Worm (Caenorhabditis elegans) whole organism, late embryonic: ENCODE measurements around the gene F31F4.1.

Experiments
- C38D4.7 ChIP-seq: fragments of 200-800 bp; sonication (Bioruptor generic); optimal IDR thresholded peaks from 2 replicates; lab custom pipeline; 2018; ENCODE audit warnings: mild to moderate bottlenecking, missing genetic modification characterization, moderate library complexity, missing compliant biosample characterization
- F13H6.1 ChIP-seq: sonication (generic microtip); optimal IDR thresholded peaks from 2 replicates; lab custom pipeline; 2016; ENCODE audit warnings: missing genetic modification characterization, missing compliant biosample characterization
- T23F11.4 ChIP-seq: fragments of 200-800 bp; sonication (Bioruptor generic); optimal IDR thresholded peaks from 2 replicates; lab custom pipeline; 2018; ENCODE audit warnings: mild to moderate bottlenecking, missing genetic modification characterization, missing compliant biosample characterization
- Y22D7AL.16 ChIP-seq: sonication (generic microtip); optimal IDR thresholded peaks from 2 replicates; lab custom pipeline; 2016; ENCODE audit warnings: missing genetic modification characterization, missing compliant biosample characterization
- ahr-1 ChIP-seq: sonication (generic microtip); optimal IDR thresholded peaks from 2 replicates; lab custom pipeline; 2016; ENCODE audit warnings: missing genetic modification characterization, missing compliant biosample characterization
- ama-1 ChIP-seq: fragments of 150-350 bp; optimal IDR thresholded peaks from 2 replicates; lab custom pipeline; 2014
- ceh-19 ChIP-seq: fragments of 200-800 bp; sonication (Bioruptor generic); optimal IDR thresholded peaks from 2 replicates; lab custom pipeline; 2018; ENCODE audit warnings: mild to moderate bottlenecking, missing genetic modification characterization, missing compliant biosample characterization
- ceh-2 ChIP-seq: sonication (generic microtip); optimal IDR thresholded peaks from 2 replicates; lab custom pipeline; 2016; ENCODE audit warnings: missing genotype, missing genetic modification characterization, missing compliant biosample characterization
- ceh-24 ChIP-seq: sonication (generic microtip); optimal IDR thresholded peaks from 2 replicates; lab custom pipeline; 2016; ENCODE audit warnings: mild to moderate bottlenecking, missing genetic modification characterization, missing compliant biosample characterization
- ceh-31 ChIP-seq: sonication (generic microtip); optimal IDR thresholded peaks from 2 replicates; lab custom pipeline; 2016; ENCODE audit warnings: missing genetic modification characterization, missing compliant biosample characterization
- ceh-34 ChIP-seq: sonication (generic microtip); optimal IDR thresholded peaks from 2 replicates; lab custom pipeline; 2016; ENCODE audit warnings: mild to moderate bottlenecking, missing genetic modification characterization, missing compliant biosample characterization
- ceh-45 ChIP-seq: fragments of 200-800 bp; sonication (Bioruptor generic); IDR thresholded peaks from 2 replicates; pipeline ENCODE4 v1.3.6; 2022; ENCODE audit warnings: missing genetic modification reagents, missing genetic modification characterization, missing compliant biosample characterization
- dmd-4 ChIP-seq: sonication (generic microtip); optimal IDR thresholded peaks from 2 replicates; lab custom pipeline; 2016; ENCODE audit warnings: borderline replicate concordance, missing genetic modification characterization, missing compliant biosample characterization
- dve-1 ChIP-seq: sonication (generic microtip); optimal IDR thresholded peaks from 2 replicates; lab custom pipeline; 2017; ENCODE audit warnings: antibody characterized with exemption, mild to moderate bottlenecking, missing genetic modification characterization, missing compliant biosample characterization
- elt-2 ChIP-seq: sonication (generic microtip); optimal IDR thresholded peaks from 2 replicates; lab custom pipeline; 2016; ENCODE audit warnings: missing genetic modification reagents, missing genetic modification characterization, missing compliant biosample characterization
- fax-1 ChIP-seq: sonication (generic microtip); optimal IDR thresholded peaks from 2 replicates; lab custom pipeline; 2016; ENCODE audit warnings: missing genotype, missing genetic modification characterization, missing compliant biosample characterization
- fkh-6 ChIP-seq: sonication (generic microtip); optimal IDR thresholded peaks from 2 replicates; lab custom pipeline; 2016; ENCODE audit warnings: missing genetic modification characterization, missing compliant biosample characterization
- gmeb-2 ChIP-seq: sonication (generic microtip); optimal IDR thresholded peaks from 2 replicates; lab custom pipeline; 2016; ENCODE audit warnings: missing genetic modification characterization, inconsistent platforms, missing compliant biosample characterization
- hlh-30 ChIP-seq: sonication (generic microtip); optimal IDR thresholded peaks from 2 replicates; lab custom pipeline; 2017; ENCODE audit warnings: antibody characterized with exemption, missing genetic modification characterization, missing compliant biosample characterization; ENCODE audit not compliant: insufficient read depth
- hlh-6 ChIP-seq: sonication (generic microtip); optimal IDR thresholded peaks from 2 replicates; lab custom pipeline; 2016; ENCODE audit warnings: missing genotype, missing genetic modification characterization, missing compliant biosample characterization
- hlh-8 ChIP-seq: sonication (generic microtip); optimal IDR thresholded peaks from 2 replicates; lab custom pipeline; 2016; ENCODE audit warnings: missing genotype, missing genetic modification characterization, missing compliant biosample characterization
- lin-11 ChIP-seq: fragments of 200-800 bp; sonication (Bioruptor generic); optimal IDR thresholded peaks from 2 replicates; lab custom pipeline; 2018; ENCODE audit warnings: mild to moderate bottlenecking, missing genetic modification characterization, missing compliant biosample characterization
- mec-3 ChIP-seq: sonication (generic microtip); optimal IDR thresholded peaks from 2 replicates; lab custom pipeline; 2016; ENCODE audit warnings: borderline replicate concordance, missing genetic modification characterization, missing compliant biosample characterization
- npax-4 ChIP-seq: sonication (generic microtip); optimal IDR thresholded peaks from 2 replicates; lab custom pipeline; 2016; ENCODE audit warnings: missing genetic modification characterization, missing compliant biosample characterization
- pax-1 ChIP-seq: fragments of 150-350 bp; optimal IDR thresholded peaks from 2 replicates; lab custom pipeline; 2014; ENCODE audit warnings: missing biosample characterization, missing genetic modification characterization
- pha-2 ChIP-seq: sonication (generic microtip); optimal IDR thresholded peaks from 2 replicates; lab custom pipeline; 2017; ENCODE audit warnings: mild to moderate bottlenecking, missing genetic modification characterization, missing compliant biosample characterization
- pha-4 ChIP-seq: fragments of 150-350 bp; optimal IDR thresholded peaks from 2 replicates; lab custom pipeline; 2018; ENCODE audit warnings: missing biosample characterization, missing genetic modification reagents, missing genetic modification characterization
- pros-1 ChIP-seq: fragments of 150-350 bp; optimal IDR thresholded peaks from 2 replicates; lab custom pipeline; 2014; ENCODE audit warnings: missing biosample characterization, missing genetic modification reagents, missing genetic modification characterization
- ref-2 ChIP-seq: sonication (generic microtip); optimal IDR thresholded peaks from 2 replicates; lab custom pipeline; 2016; ENCODE audit warnings: missing genetic modification characterization, missing compliant biosample characterization
- rnt-1 ChIP-seq: sonication (generic microtip); optimal IDR thresholded peaks from 2 replicates; lab custom pipeline; 2016; ENCODE audit warnings: missing genetic modification characterization, missing compliant biosample characterization
- sdc-2 ChIP-seq: sonication (generic microtip); optimal IDR thresholded peaks from 2 replicates; lab custom pipeline; 2016; ENCODE audit warnings: missing genotype, missing genetic modification characterization, missing compliant biosample characterization
- syd-9 ChIP-seq: sonication (generic microtip); optimal IDR thresholded peaks from 2 replicates; lab custom pipeline; 2016; ENCODE audit warnings: mild to moderate bottlenecking, missing genetic modification characterization, moderate library complexity, missing compliant biosample characterization
- tbx-2 ChIP-seq: sonication (generic microtip); optimal IDR thresholded peaks from 2 replicates; lab custom pipeline; 2016; ENCODE audit warnings: missing genetic modification characterization, missing compliant biosample characterization
- tbx-7 ChIP-seq: sonication (generic microtip); optimal IDR thresholded peaks from 2 replicates; lab custom pipeline; 2016; ENCODE audit warnings: missing genotype, missing genetic modification characterization, missing compliant biosample characterization
- ttx-3 ChIP-seq: sonication (generic microtip); optimal IDR thresholded peaks from 2 replicates; lab custom pipeline; 2016; ENCODE audit warnings: missing genetic modification reagents, missing genetic modification characterization, missing compliant biosample characterization
- zip-5 ChIP-seq: sonication (generic microtip); optimal IDR thresholded peaks from 2 replicates; lab custom pipeline; 2016; ENCODE audit warnings: missing genetic modification characterization, missing compliant biosample characterization
- ztf-16 ChIP-seq: sonication (generic microtip); optimal IDR thresholded peaks from 2 replicates; lab custom pipeline; 2017; ENCODE audit warnings: missing genetic modification characterization, missing compliant biosample characterization

The F31F4.1 gene

DNA sequence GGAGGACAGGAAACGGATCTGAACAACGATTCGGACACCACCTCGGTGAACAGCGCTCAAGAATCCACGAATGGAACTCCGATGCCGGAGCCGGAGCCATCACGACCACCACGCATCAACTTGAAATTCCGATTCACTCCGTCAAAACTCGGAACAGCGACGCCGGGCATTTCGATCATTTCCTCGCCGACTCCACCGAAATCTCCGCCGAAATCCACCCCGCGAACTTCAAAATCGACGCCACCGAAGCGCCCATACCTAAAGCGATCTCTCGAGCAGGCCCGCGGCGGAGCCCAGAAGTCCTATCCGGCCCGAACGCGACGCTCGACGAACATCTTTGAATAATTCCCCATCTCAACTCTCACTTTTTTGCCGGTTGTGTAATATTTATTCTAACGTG lies 5.7 kb downstream of the F31F4.1 start:
- TF ChIP-seq ref-2 (no peak), ttx-3 (tag; lab: Kevin White, UChicago) (no peak), dve-1 (tag; lab: Kevin White, UChicago) (no peak), ceh-34 (tag; lab: Kevin White, UChicago) (no peak), tbx-2 (tag; lab: Kevin White, UChicago) (no peak), ahr-1 (no peak), pros-1 (tag; lab: Kevin White, UChicago) (no peak), Y22D7AL.16 (tag; lab: Kevin White, UChicago) (no peak), pax-1 (tag; lab: Kevin White, UChicago) (no peak), zip-5 (no peak), ztf-16 (no peak), T23F11.4 (GFP tag; lab: Kevin White, UChicago) (no peak), F13H6.1 (tag; lab: Kevin White, UChicago) (no peak), gmeb-2 (tag; lab: Kevin White, UChicago) (no peak), C38D4.7 (GFP tag; lab: Kevin White, UChicago) (no peak), rnt-1 (tag; lab: Kevin White, UChicago) (no peak), hlh-30 (no peak)

DNA sequence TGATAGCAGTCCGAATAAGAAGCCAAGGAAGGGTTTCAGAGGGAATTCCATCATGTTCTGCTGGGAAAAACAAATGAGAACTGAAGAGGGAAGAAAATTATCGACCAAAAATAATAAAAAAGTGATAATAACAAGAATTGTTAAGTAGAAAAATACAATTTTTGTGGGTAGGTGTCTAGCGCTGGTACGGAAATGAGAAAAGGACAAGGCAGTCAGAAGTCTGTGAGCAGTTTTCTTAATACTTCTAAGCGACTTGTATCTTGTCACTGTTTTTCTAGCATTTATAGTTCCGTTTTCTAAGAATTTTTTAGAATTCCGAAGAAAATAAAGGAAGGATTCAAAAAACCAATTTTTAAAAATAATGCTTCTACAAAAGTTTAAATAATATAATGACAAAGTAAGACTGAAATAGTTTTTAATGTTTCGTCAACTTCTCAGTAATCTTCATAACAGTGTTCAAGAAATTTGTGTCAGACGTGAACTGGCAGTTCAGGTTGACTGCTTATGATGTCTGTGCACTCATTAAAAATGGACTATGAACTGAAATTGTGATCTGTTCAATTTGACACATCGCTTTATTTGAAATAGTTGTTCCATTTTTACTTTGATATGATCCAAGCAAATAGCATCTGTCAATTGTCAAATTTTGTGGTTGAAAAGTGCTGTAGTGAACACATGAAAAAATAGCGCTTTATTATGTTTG lies 9.0 kb downstream of the F31F4.1 start, which contains the start of gene srx-4:
Gene srx-4 (minus strand): TSS at position 51 of the 703 bp plus-strand sequence.
- TF ChIP-seq mec-3 (tag; lab: Kevin White, UChicago) (no peak), ceh-45 (GFP tag; lab: Robert Waterston, UW) (no peak), dve-1 (tag; lab: Kevin White, UChicago) (no peak), elt-2 (tag; lab: Kevin White, UChicago) (no peak), ama-1 (lab: Kevin White, UChicago) (no peak), hlh-8 (tag; lab: Kevin White, UChicago) (no peak), lin-11 (tag; lab: Kevin White, UChicago) (no peak)

DNA sequence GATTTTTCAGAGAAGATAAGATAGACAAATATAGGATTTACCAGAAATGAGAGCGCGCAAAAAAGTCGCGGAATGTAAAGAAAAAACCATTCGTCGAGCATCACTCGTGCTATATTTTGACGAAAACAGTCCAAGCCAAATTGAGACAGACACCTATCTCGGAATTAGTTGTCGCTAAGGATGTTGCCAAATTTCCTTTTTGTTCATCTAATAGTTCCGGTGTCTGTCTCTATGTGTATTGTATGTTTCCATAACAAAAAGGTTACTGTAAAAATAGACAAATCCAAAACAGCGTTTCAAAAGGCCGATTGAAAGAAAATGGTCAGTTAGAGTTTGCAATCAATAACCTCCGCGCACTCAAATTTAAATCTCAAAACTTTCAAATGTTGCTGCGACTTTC lies 10.8 kb downstream of the F31F4.1 start, which contains the start of gene srj-53:
Gene srj-53 (minus strand): TSS at position 101 of the 400 bp plus-strand sequence.
- TF ChIP-seq pha-4 (tag; lab: Kevin White, UChicago) (no peak), fkh-6 (tag; lab: Kevin White, UChicago) (no peak), dmd-4 (tag; lab: Kevin White, UChicago) (no peak), fax-1 (tag; lab: Kevin White, UChicago) (no peak), ama-1 (lab: Kevin White, UChicago) (no peak), mec-3 (tag; lab: Kevin White, UChicago) (no peak), sdc-2 (no peak), pros-1 (tag; lab: Kevin White, UChicago) (no peak), ceh-24 (tag; lab: Kevin White, UChicago) (no peak), ceh-31 (tag; lab: Kevin White, UChicago) (no peak), npax-4 (tag; lab: Kevin White, UChicago) (no peak), gmeb-2 (tag; lab: Kevin White, UChicago) (no peak), syd-9 (tag; lab: Kevin White, UChicago) (no peak), tbx-7 (no peak), ceh-2 (tag; lab: Kevin White, UChicago) (no peak), pha-2 (tag; lab: Kevin White, UChicago) (no peak), pax-1 (tag; lab: Kevin White, UChicago) (no peak), hlh-6 (no peak), ceh-19 (GFP tag; lab: Kevin White, UChicago) (no peak)
